Fruit fly (Drosophila melanogaster): ENCODE results near the gene CG31191.

The CG31191 gene

DNA sequence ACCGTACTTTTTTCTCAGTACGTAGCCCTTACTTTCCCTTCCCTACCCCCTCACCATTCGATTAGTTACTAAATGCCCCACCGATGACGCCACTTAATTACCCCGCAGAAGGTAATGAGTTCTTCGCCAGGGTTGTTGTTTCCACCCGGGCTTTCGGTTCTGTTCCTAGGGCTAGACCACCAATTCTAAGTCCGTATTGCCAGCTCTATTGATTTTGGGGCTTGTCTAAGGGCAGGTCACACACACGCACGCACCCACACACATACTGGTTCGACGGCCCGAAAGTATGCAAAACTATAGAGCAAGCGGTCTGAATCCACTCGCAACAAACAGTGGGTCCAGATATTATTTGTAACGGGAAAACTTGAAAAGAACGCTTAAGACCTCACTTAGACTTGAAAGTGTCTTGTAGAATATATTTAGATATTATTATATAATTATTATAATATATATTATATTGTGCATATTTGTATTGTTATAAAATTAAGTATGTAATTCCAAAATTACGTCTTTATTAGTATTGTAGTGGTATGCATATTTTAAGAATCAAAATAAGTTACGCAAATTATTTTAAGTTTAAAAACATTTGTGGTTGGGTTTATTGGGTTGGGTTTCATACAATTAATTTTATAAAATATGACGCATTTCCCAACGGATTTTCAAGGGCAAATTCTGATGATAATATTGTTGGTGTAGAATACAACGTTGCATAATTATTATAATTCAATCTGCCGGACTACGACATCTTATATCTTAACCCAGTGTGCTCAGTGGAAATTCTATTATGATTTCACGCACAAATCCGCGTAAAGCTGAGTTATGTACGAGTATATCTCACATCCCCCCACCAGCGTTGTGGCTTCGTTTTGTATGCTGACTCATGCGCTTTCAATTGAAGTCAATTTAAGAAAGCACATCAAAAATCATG lies 4.7 kb upstream of the CG31191 start:
- TF ChIP-seq woc (GFP tag; optimal IDR thresholded peaks at IDR 0.05) (no peak), N (GFP tag; optimal IDR thresholded peaks at IDR 0.05) (no peak), h (GFP tag; optimal IDR thresholded peaks at IDR 0.05) (no peak), Hr83 (GFP tag; optimal IDR thresholded peaks at IDR 0.05; ENCODE audit: poor library complexity, severe bottlenecking) (no peak), ey (GFP tag; optimal IDR thresholded peaks at IDR 0.05) (no peak), Myc (optimal IDR thresholded peaks at IDR 0.05) (peak; percentile 26), Dif (GFP tag; optimal IDR thresholded peaks at IDR 0.05; ENCODE audit: partially characterized antibody) (peak; percentile 19), CG32264 (GFP tag; optimal IDR thresholded peaks at IDR 0.05) (no peak)

DNA sequence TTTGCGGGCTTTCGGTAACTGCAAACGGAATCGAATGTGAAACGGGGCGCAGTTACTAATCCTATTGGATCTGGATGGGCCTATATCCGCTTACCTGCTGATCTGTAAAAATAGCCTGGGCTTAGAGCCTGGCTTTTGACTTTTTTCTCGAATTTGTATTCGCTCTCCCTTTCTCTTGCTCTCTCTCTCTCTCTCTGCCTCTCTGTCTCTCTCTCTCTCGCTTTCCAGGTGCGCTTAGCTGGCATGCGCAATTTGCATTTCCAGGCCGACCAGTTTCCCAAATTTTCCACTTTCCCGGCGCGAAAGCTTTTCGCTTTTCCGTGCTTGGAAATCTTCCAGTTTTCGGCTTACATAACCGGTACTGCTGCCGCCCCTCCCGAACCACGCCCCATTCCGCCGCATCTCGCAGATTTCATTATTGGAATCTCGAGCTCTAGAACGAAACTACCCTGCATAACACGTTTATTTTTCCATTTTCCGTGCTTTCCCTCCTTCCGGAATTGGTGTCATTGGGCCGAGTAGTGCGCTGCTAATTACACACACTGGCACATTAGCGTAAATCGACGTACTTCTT lies 3.9 kb upstream of the CG31191 start:
- TF ChIP-seq dl (GFP tag; optimal IDR thresholded peaks at IDR 0.05; ENCODE audit: insufficient read depth in 1 of 2, partially characterized antibody in 2 of 2) (peak in 1 of 2 experiments; percentile 9), h (GFP tag; optimal IDR thresholded peaks at IDR 0.05) (no peak), Vsx2 (GFP tag; optimal IDR thresholded peaks at IDR 0.05; ENCODE audit: partially characterized antibody) (no peak), Dif (GFP tag; optimal IDR thresholded peaks at IDR 0.05; ENCODE audit: partially characterized antibody) (peak; percentile 48), Dfd (GFP tag; optimal IDR thresholded peaks at IDR 0.05) (no peak), GATAd (GFP tag; optimal IDR thresholded peaks at IDR 0.05) (no peak), Hr83 (GFP tag; optimal IDR thresholded peaks at IDR 0.05; ENCODE audit: poor library complexity, severe bottlenecking) (no peak)

DNA sequence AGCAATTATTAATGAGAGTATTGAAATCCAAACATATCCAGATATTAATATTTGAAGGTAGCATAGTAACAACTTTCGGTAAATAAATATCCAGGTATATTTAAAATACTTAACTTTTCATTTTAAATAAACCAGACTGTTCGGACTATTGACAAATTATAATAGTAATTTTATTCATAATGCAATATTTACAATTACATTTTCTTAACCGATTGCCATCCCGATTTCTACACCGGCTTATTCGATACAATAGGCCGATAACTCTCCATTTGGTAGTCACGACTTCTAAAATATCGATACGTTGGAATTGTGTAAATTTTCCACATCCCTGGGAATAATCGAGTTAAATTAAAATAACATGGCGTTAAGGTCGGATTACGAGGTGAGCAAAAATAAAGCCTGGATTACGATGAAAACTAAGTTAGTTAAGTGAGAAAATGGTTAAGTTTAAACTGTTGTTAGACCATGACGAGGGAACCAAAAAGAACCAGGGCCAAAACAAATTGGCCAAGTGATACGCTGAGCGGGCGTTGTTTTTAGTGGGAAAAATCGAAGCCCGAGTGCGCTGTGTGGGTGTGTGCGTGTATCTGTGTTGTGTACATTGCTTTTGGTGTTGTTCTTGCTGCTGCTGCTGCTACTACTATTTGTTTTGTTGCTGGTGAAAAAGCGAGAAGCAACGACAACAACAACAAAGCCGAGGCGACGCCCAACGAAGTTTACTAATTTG lies 3.3 kb upstream of the CG31191 start, which contains the start of gene Atpalpha:
Atpalpha (plus strand) TSS at position 267 of the 727 bp plus-strand sequence.
- TF ChIP-seq Hnf4 (GFP tag; optimal IDR thresholded peaks at IDR 0.05) (no peak), Vsx2 (GFP tag; optimal IDR thresholded peaks at IDR 0.05; ENCODE audit: partially characterized antibody) (peak; percentile 4), Dfd (GFP tag; optimal IDR thresholded peaks at IDR 0.05) (no peak), sv (GFP tag; optimal IDR thresholded peaks at IDR 0.05) (no peak), brk (GFP tag; optimal IDR thresholded peaks at IDR 0.05) (peak; percentile 51), Rel (GFP tag; optimal IDR thresholded peaks at IDR 0.05) (no peak), Rel (tag; optimal IDR thresholded peaks at IDR 0.05) (peak; percentile 2), Dif (GFP tag; optimal IDR thresholded peaks at IDR 0.05; ENCODE audit: partially characterized antibody) (no peak), Hr78 (GFP tag; optimal IDR thresholded peaks at IDR 0.05) (no peak), woc (GFP tag; optimal IDR thresholded peaks at IDR 0.05) (no peak), dmrt93B (GFP tag; optimal IDR thresholded peaks at IDR 0.05) (no peak), Sp1 (GFP tag; optimal IDR thresholded peaks at IDR 0.05) (peak; percentile 15), CG9705 (GFP tag; optimal IDR thresholded peaks at IDR 0.05) (no peak), tai (GFP tag; optimal IDR thresholded peaks at IDR 0.05) (no peak)

DNA sequence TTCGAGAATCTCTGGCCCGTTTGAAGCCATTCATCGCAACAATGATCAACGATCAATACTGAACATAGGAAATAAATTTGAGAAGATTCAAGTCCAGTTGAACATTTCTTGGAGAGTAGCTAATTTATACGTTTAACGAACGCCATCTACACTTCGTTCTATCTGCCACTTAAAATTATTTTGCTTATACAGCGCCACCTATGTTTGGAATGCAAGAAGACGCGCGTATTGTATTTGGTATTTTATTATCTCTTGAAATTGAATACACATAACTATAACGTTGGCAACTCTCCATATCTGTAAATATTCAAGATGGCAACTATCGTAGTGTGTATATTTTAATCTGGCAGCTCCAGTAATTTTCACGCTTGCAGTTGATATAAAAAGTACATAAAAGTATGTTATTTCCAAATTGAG lies 2.7 kb upstream of the CG31191 start:
- TF ChIP-seq Jra (GFP tag; optimal IDR thresholded peaks at IDR 0.05) (no peak), dl (GFP tag; optimal IDR thresholded peaks at IDR 0.05; ENCODE audit: insufficient read depth in 1 of 2, partially characterized antibody in 2 of 2) (no peak), Abd-B (GFP tag; optimal IDR thresholded peaks at IDR 0.05) (no peak), N (GFP tag; optimal IDR thresholded peaks at IDR 0.05) (no peak), Hr83 (GFP tag; optimal IDR thresholded peaks at IDR 0.05; ENCODE audit: poor library complexity, severe bottlenecking) (peak; percentile 17), foxo (GFP tag; optimal IDR thresholded peaks at IDR 0.05) (peak in 1 of 2 experiments; percentile 62), pan (optimal IDR thresholded peaks at IDR 0.05) (no peak), Myc (optimal IDR thresholded peaks at IDR 0.05) (peak; percentile 83), OdsH (GFP tag; optimal IDR thresholded peaks at IDR 0.05) (peak; percentile 1), woc (GFP tag; optimal IDR thresholded peaks at IDR 0.05) (no peak), ey (GFP tag; optimal IDR thresholded peaks at IDR 0.05) (no peak), brk (GFP tag; optimal IDR thresholded peaks at IDR 0.05) (no peak), rgr (GFP tag; optimal IDR thresholded peaks at IDR 0.05) (peak; percentile 24), Hr78 (GFP tag; optimal IDR thresholded peaks at IDR 0.05) (no peak), CrebA (GFP tag; optimal IDR thresholded peaks at IDR 0.05; ENCODE audit: borderline replicate concordance) (no peak), Vsx2 (GFP tag; optimal IDR thresholded peaks at IDR 0.05; ENCODE audit: partially characterized antibody) (peak; percentile 97), dsf (GFP tag; optimal IDR thresholded peaks at IDR 0.05; ENCODE audit: borderline replicate concordance) (no peak), sv (GFP tag; optimal IDR thresholded peaks at IDR 0.05) (no peak), lola (GFP tag; optimal IDR thresholded peaks at IDR 0.05) (no peak), fru (GFP tag; optimal IDR thresholded peaks at IDR 0.05) (peak; percentile 5), br (GFP tag; optimal IDR thresholded peaks at IDR 0.05) (peak; percentile 31), Rel (GFP tag; optimal IDR thresholded peaks at IDR 0.05) (no peak), Rel (tag; optimal IDR thresholded peaks at IDR 0.05) (no peak), Sp1 (GFP tag; optimal IDR thresholded peaks at IDR 0.05) (no peak), psq (GFP tag; optimal IDR thresholded peaks at IDR 0.05) (no peak), h (GFP tag; optimal IDR thresholded peaks at IDR 0.05) (peak; percentile 34), sage (GFP tag; optimal IDR thresholded peaks at IDR 0.05) (no peak), Dif (GFP tag; optimal IDR thresholded peaks at IDR 0.05; ENCODE audit: partially characterized antibody) (no peak), dmrt93B (GFP tag; optimal IDR thresholded peaks at IDR 0.05) (no peak), usp (GFP tag; optimal IDR thresholded peaks at IDR 0.05) (no peak), GATAd (GFP tag; optimal IDR thresholded peaks at IDR 0.05) (no peak), jim (GFP tag; optimal IDR thresholded peaks at IDR 0.05) (no peak)
